Fruit fly (Drosophila melanogaster) whole organism, pupa: ENCODE data around the gene HP4.
A peak's percentile ranks its signal among the peaks of the same experiment; 100 is the strongest.

Experiments
- CG10348 ChIP-seq: fragments of 200-800 bp; sonication (Bioruptor generic); IDR thresholded peaks from 2 replicates; pipeline ENCODE4 v1.3.6; 2022; ENCODE audit warnings: missing biosample characterization, missing genetic modification characterization
- CG12605 ChIP-seq: fragments of 200-800 bp; sonication (Bioruptor generic); IDR thresholded peaks from 2 replicates; pipeline ENCODE4 v1.3.6; 2022; ENCODE audit warnings: missing biosample characterization, missing genetic modification characterization
- CG13204 ChIP-seq: fragments of 200-800 bp; sonication (Bioruptor generic); optimal IDR thresholded peaks from 2 replicates; lab custom pipeline; 2018; ENCODE audit warnings: missing biosample characterization, mild to moderate bottlenecking, missing genetic modification characterization, moderate library complexity
- CG14655 ChIP-seq: fragments of 200-800 bp; sonication (Bioruptor generic); optimal IDR thresholded peaks from 3 replicates; lab custom pipeline; 2017; ENCODE audit warnings: mild to moderate bottlenecking, missing biosample characterization, missing genetic modification reagents, missing genetic modification characterization
- CG15710 ChIP-seq: fragments of 200-800 bp; sonication (Bioruptor generic); optimal IDR thresholded peaks from 2 replicates; lab custom pipeline; 2018; ENCODE audit warnings: missing biosample characterization, mild to moderate bottlenecking, missing genetic modification characterization, moderate library complexity
- CG17806 ChIP-seq: fragments of 200-800 bp; sonication (Bioruptor generic); optimal IDR thresholded peaks from 2 replicates; lab custom pipeline; 2018; ENCODE audit warnings: missing biosample characterization, mild to moderate bottlenecking, missing genetic modification characterization, moderate library complexity
- CG34367 ChIP-seq: fragments of 200-800 bp; sonication (Bioruptor generic); optimal IDR thresholded peaks from 2 replicates; lab custom pipeline; 2018; ENCODE audit warnings: missing biosample characterization, mild to moderate bottlenecking, missing genetic modification characterization
- CG4496 ChIP-seq: fragments of 200-800 bp; sonication (Bioruptor generic); IDR thresholded peaks from 3 replicates; pipeline ENCODE4 v1.3.6; 2022; ENCODE audit warnings: missing biosample characterization, missing genetic modification characterization
- CG8159 ChIP-seq: fragments of 200-800 bp; sonication (Bioruptor generic); optimal IDR thresholded peaks from 3 replicates; lab custom pipeline; 2018; ENCODE audit warnings: missing biosample characterization, mild to moderate bottlenecking, missing genetic modification characterization, moderate library complexity
- CG8301 ChIP-seq: fragments of 200-800 bp; sonication (Bioruptor generic); optimal IDR thresholded peaks from 2 replicates; lab custom pipeline; 2018; ENCODE audit warnings: missing biosample characterization, mild to moderate bottlenecking, missing genetic modification characterization
- CG9948 ChIP-seq: fragments of 200-800 bp; sonication (Bioruptor generic); optimal IDR thresholded peaks from 2 replicates; lab custom pipeline; 2018; ENCODE audit warnings: missing biosample characterization, mild to moderate bottlenecking, missing genetic modification characterization, moderate library complexity
- D1 ChIP-seq: fragments of 200-800 bp; sonication (Bioruptor generic); optimal IDR thresholded peaks from 2 replicates; lab custom pipeline; 2018; ENCODE audit warnings: missing biosample characterization, mild to moderate bottlenecking, missing genetic modification characterization, moderate library complexity
- EcR ChIP-seq: fragments of 200-800 bp; sonication (Bioruptor generic); optimal IDR thresholded peaks from 3 replicates; lab custom pipeline; 2019; ENCODE audit warnings: missing biosample characterization, missing genetic modification characterization, mild to moderate bottlenecking, moderate library complexity, missing genetic modification reagents
- Ets98B ChIP-seq: fragments of 200-800 bp; sonication (Bioruptor generic); IDR thresholded peaks from 2 replicates; pipeline ENCODE4 v1.3.6; 2022; ENCODE audit warnings: missing biosample characterization, missing genetic modification characterization
- Pif1A ChIP-seq: fragments of 200-800 bp; sonication (Bioruptor generic); optimal IDR thresholded peaks from 3 replicates; lab custom pipeline; 2016; ENCODE audit warnings: missing biosample characterization, missing genetic modification characterization
- Pif1B ChIP-seq: fragments of 200-800 bp; sonication (Bioruptor generic); optimal IDR thresholded peaks from 3 replicates; lab custom pipeline; 2016; ENCODE audit warnings: missing biosample characterization, missing genetic modification characterization
- Snoo ChIP-seq: fragments of 200-800 bp; sonication (Bioruptor generic); optimal IDR thresholded peaks from 3 replicates; lab custom pipeline; 2017; ENCODE audit warnings: missing biosample characterization, mild to moderate bottlenecking, missing genetic modification characterization, inconsistent platforms
- fd96Ca ChIP-seq: fragments of 200-800 bp; sonication (Bioruptor generic); IDR thresholded peaks from 3 replicates; pipeline ENCODE4 v1.3.6; 2022; ENCODE audit warnings: missing biosample characterization, missing genetic modification characterization
- gl ChIP-seq: fragments of 200-800 bp; sonication (Bioruptor generic); optimal IDR thresholded peaks from 2 replicates; lab custom pipeline; 2018; ENCODE audit warnings: missing biosample characterization, mild to moderate bottlenecking, missing genetic modification characterization

Gene HP4

DNA sequence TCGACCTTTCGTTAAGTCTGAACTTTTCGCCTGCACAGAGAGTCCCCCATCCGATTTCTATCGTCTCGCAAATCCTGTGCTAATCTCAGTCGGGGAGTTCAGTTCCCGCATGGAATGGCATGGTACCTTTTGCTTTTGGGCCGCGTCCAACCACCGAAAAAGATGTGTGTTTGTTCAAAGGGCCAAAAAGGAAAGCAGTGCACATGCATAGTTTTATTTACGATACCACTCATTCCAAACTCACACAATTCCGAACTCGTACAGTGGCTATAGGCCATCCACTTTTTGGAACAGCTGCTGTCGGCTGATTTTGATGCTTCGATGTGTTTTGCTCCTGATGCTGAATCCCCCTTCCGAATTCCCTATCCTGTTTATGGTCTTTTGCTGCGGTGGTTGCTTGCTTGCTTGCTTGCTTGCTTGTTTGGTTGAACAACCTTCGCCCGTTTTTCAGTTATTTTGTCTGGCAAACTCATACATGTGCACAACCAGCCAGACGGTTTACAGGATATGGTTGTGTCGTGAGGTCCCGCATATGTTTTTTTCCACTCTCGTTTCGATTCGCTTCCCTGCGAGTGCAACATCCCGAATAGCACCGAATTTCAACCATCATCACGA, 8.8 kb upstream of the HP4 start:
- TF ChIP-seq gl (tag; lab: Kevin White, UChicago) (no peak), Pif1B (GFP tag; lab: Kevin White, UChicago) (no peak), CG17806 (tag; lab: Kevin White, UChicago) (no peak), EcR (GFP tag; lab: Kevin White, UChicago) (peak; percentile 75), CG4496 (GFP tag; lab: Robert Waterston, UW) (no peak)

DNA sequence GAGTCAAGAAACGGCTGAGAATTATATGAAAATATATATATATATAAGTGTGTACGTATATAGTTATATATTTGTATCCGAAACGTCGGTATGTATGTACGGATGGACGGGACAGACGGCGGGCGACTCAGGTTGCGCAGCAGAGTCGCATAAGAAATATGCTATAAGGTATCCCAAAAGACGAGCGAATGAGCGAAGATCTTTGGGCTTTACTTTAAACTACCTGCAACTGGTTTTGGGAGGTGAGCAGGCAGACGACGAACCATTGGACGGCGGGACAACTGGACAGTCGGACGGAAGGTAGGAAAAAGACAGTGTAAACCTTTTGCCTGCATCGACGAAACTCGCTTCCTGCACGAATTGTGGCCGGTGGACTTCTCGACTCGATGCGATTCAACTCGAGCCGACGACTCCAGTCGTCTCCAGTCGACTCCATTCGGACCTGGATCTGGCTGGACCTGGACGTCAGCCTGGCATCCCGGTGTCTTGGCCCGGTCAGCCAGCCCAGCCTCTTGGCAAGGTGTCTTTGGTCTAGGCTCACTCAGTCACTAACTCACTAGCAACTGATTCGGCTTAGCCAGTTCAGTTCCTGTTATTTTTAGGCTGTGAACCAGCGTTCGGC, 7.8 kb upstream of the HP4 start:
- no peak for TF ChIP-seq Ets98B
- TF ChIP-seq Pif1A, result no peak
- no peak for TF ChIP-seq gl (tag; lab: Kevin White, UChicago)
- TF ChIP-seq CG13204 (GFP tag; lab: Kevin White, UChicago), result peak; percentile 53
- TF ChIP-seq CG14655 (GFP tag; lab: Kevin White, UChicago), result no peak
- no peak for TF ChIP-seq CG8301 (tag; lab: Kevin White, UChicago)
- peak; percentile 86 for TF ChIP-seq EcR (GFP tag; lab: Kevin White, UChicago)
- TF ChIP-seq CG9948 (tag; lab: Kevin White, UChicago), result no peak

DNA sequence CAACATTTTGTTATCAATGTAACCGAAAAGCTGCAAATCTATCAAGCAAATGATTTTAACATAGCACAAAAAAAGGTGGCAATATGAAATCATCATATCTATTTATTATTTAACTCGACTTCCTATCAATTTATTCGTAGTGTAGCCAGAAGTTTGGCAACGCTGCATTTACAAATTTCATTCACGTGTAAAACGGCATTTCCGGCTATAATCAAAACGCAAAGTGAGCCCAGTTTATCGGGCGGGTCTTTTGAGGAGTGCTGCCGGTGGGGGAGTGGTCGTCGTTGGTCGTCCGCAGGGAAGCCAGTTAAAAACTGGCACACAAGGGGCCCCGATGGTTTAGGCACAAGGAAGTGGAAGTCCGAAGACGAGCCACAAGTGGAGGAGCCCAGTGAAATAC, 6.0 kb upstream of the HP4 start:
- TF ChIP-seq CG9948 (tag; lab: Kevin White, UChicago) (no peak), Pif1A (no peak), CG17806 (tag; lab: Kevin White, UChicago) (no peak), CG4496 (GFP tag; lab: Robert Waterston, UW) (no peak), fd96Ca (GFP tag; lab: Robert Waterston, UW) (no peak), CG12605 (GFP tag; lab: Robert Waterston, UW) (no peak), Pif1B (GFP tag; lab: Kevin White, UChicago) (no peak), gl (tag; lab: Kevin White, UChicago) (no peak), EcR (GFP tag; lab: Kevin White, UChicago) (no peak), D1 (tag; lab: Kevin White, UChicago) (no peak)

DNA sequence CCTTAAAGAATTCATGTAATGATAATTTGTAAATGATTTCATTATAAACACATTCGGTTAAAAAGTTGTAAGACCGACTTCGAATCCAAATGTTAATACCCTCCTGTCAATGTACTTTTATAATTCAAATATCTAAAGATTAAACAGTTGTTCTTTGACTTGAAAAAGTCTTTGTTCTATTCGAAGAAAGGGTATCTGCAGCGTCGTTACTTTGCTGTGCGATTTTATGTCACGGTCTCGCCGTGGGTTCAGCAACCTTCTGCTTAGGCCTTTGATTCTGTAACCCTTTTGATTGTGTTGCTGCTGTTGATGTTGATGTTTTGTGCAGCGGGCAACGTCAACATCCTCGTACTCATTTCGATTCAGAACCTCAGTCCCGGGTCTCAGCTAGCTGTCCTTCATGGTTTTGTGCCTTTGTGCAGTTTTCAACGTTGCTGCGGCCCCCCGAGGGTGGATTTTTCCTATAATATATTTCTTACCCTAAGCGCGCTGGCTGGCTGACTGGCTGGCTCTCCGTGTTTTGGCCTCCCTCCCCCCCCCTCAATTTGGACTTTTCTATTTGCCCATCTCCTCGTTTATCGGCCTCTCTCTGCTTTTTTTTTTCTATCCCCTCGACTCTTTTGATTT, 5.4 kb upstream of the HP4 start:
- peak; percentile 82 for TF ChIP-seq EcR (GFP tag; lab: Kevin White, UChicago)
- TF ChIP-seq D1 (tag; lab: Kevin White, UChicago), result no peak
- no peak for TF ChIP-seq CG12605 (GFP tag; lab: Robert Waterston, UW)
- no peak for TF ChIP-seq CG10348 (GFP tag; lab: Robert Waterston, UW)

DNA sequence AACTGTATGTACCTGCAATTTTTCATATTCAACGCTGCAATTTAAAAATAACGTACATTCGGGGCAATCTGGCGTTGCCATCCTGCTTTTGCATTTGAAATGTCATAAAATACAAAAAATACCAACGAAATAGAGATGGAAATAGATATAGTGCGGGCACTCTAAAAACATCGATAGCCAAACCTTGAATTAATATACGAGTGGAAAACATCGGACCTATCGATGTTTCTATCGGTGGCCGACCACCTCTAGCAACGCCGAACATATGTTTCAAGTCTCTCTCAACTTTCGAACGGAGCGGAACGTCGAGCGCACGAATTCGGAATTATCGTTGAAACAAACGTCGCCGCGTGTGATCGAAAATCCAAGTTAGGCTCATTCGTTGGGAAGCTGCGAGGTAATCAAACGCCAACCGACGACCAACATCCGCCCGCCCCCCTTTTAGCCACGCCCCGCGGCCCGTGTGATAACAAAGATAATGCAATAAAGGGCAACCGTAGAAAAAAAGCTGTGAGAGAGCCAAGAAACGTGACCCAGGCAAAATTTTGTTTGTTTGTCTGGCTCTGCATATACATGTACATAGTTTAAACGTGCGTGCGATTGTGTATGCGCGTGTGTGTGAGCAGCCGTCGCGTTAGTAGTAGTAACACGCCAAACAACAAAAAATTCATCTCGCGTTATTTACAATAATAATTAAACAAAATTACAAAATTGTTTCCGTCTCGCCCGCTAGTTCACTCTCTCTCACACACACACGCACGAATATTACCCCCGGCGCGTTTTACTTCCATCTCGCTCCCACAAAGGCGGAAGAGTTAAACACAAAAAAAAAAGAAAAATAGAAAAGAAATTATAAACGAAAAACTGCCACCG, 3.1 kb upstream of the HP4 start, which contains the start of gene nmo:
Gene nmo (plus strand): TSS at position 270 of the 873 bp plus-strand sequence.
- no peak for TF ChIP-seq D1 (tag; lab: Kevin White, UChicago)
- TF ChIP-seq CG34367 (tag; lab: Kevin White, UChicago), result no peak
- TF ChIP-seq Ets98B, result no peak
- TF ChIP-seq CG17806 (tag; lab: Kevin White, UChicago), result no peak
- TF ChIP-seq fd96Ca (GFP tag; lab: Robert Waterston, UW), result no peak
- TF ChIP-seq CG15710, result no peak
- no peak for TF ChIP-seq Pif1A
- no peak for TF ChIP-seq Snoo (tag; lab: Kevin White, UChicago)
- no peak for TF ChIP-seq CG4496 (GFP tag; lab: Robert Waterston, UW)
- TF ChIP-seq Pif1B (GFP tag; lab: Kevin White, UChicago), result no peak
- TF ChIP-seq CG9948 (tag; lab: Kevin White, UChicago), result no peak
- peak; percentile 78 for TF ChIP-seq EcR (GFP tag; lab: Kevin White, UChicago)
- TF ChIP-seq gl (tag; lab: Kevin White, UChicago), result peak; percentile 30
- TF ChIP-seq CG8159 (tag; lab: Kevin White, UChicago), result no peak
- no peak for TF ChIP-seq CG8301 (tag; lab: Kevin White, UChicago)
- TF ChIP-seq, all 21 proteins: peak for 2

DNA sequence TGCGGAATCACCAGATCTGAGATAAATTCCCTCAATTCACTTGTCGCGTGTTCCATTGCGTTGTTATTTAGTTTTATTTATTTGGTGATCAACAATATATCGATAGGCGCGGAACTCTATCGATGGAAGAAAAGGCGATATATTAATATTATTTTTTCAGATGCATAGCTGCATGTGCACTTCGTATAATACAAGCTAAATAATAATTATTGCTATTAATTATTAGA, 2.5 kb upstream of the HP4 start, which contains the start of gene Pop4:
Gene Pop4 (minus strand): TSS at position 101 of the 227 bp plus-strand sequence.
- TF ChIP-seq Ets98B, result no peak
- no peak for TF ChIP-seq CG14655 (GFP tag; lab: Kevin White, UChicago)
- no peak for TF ChIP-seq CG4496 (GFP tag; lab: Robert Waterston, UW)
- no peak for TF ChIP-seq CG13204 (GFP tag; lab: Kevin White, UChicago)
- TF ChIP-seq Pif1B (GFP tag; lab: Kevin White, UChicago), result no peak
